Fruit fly (Drosophila melanogaster): ENCODE results near the gene mmd.

DNA sequence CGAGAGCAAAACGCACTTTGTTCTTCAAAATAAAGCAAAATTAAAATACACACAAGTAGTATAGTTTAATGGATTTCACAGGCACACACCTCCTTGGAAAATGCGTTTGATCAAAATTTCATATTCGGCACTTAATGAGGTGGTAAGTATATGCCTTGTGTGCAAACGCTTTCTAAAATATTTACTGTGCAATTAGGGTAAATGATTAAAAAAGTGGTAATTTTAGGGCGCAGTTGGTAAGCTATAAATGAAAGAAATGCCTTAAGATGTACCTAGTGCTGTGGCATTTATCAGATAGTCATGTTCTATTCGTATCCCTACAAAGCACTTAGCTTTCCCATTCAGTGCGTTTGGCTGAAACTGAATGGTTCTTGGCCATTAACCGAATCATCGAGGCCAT, 1.2 kb upstream of the mmd start, which contains the start of gene Or13a:
- no peak for TF ChIP-seq kay (GFP tag; ENCODE audit: borderline replicate concordance)
- TF ChIP-seq CG11617 (GFP tag; optimal IDR thresholded peaks at IDR 0.05) = no peak
- TF ChIP-seq CG1620 (GFP tag; optimal IDR thresholded peaks at IDR 0.05) = no peak
- TF ChIP-seq toe (GFP tag; optimal IDR thresholded peaks at IDR 0.05) = no peak

Data from whole organism, adult.